Fruit fly (Drosophila melanogaster) whole organism, embryonic: ENCODE data around the gene Rok.
A peak's percentile ranks its signal among the peaks of the same experiment; 100 is the strongest.

Experiments used
- Asciz ChIP-seq: fragments of 200-800 bp; sonication (Bioruptor generic); optimal IDR thresholded peaks from 2 replicates; lab custom pipeline; 2017; ENCODE audit warnings: missing biosample characterization, mild to moderate bottlenecking, missing genetic modification characterization, missing genetic modification reagents
- CG10366 ChIP-seq: fragments of 200-800 bp; sonication (Bioruptor generic); IDR thresholded peaks from 2 replicates; pipeline ENCODE4 v1.3.6; 2022; ENCODE audit warnings: missing biosample characterization, missing genetic modification characterization
- CG10431 ChIP-seq: fragments of 200-800 bp; sonication (Bioruptor generic); optimal IDR thresholded peaks from 3 replicates; lab custom pipeline; 2018; ENCODE audit warnings: missing biosample characterization, mild to moderate bottlenecking, missing genetic modification characterization
- CG11696 ChIP-seq: fragments of 200-800 bp; sonication (Bioruptor generic); IDR thresholded peaks from 2 replicates; pipeline ENCODE4 v1.3.6; 2022; ENCODE audit warnings: missing biosample characterization, missing genetic modification characterization
- CG12659 ChIP-seq: fragments of 200-800 bp; sonication (Bioruptor generic); optimal IDR thresholded peaks from 3 replicates; lab custom pipeline; 2017; ENCODE audit warnings: mild to moderate bottlenecking, missing biosample characterization, missing genetic modification reagents, missing genetic modification characterization
- CG13624 ChIP-seq: fragments of 200-800 bp; sonication (Bioruptor generic); optimal IDR thresholded peaks from 2 replicates; lab custom pipeline; 2016; ENCODE audit warnings: missing biosample characterization, missing genetic modification characterization
- CG14965 ChIP-seq: fragments of 200-800 bp; sonication (Bioruptor generic); optimal IDR thresholded peaks from 2 replicates; lab custom pipeline; 2016; ENCODE audit warnings: missing biosample characterization, missing genetic modification characterization, borderline replicate concordance
- CG17186 ChIP-seq: fragments of 200-800 bp; sonication (Bioruptor generic); optimal IDR thresholded peaks from 3 replicates; lab custom pipeline; 2017; ENCODE audit warnings: missing biosample characterization, missing genetic modification reagents, missing genetic modification characterization
- CG2199 ChIP-seq: fragments of 200-800 bp; sonication (Bioruptor generic); IDR thresholded peaks from 3 replicates; pipeline ENCODE4 v1.3.6; 2022; ENCODE audit warnings: missing biosample characterization, missing genetic modification characterization
- CG2202 ChIP-seq: fragments of 200-800 bp; sonication (Bioruptor generic); optimal IDR thresholded peaks from 2 replicates; lab custom pipeline; 2018; ENCODE audit warnings: missing biosample characterization, mild to moderate bottlenecking, missing genetic modification characterization
- CG2889 ChIP-seq: fragments of 200-800 bp; sonication (Bioruptor generic); IDR thresholded peaks from 3 replicates; pipeline ENCODE4 v1.3.6; 2022; ENCODE audit warnings: missing biosample characterization, missing genetic modification characterization
- CG34224 ChIP-seq: fragments of 200-800 bp; sonication (Bioruptor generic); IDR thresholded peaks from 3 replicates; pipeline ENCODE4 v1.3.6; 2022; ENCODE audit warnings: missing biosample characterization, missing genetic modification characterization; ENCODE audit not compliant: partially characterized antibody
- CG4360 ChIP-seq: fragments of 200-800 bp; sonication (Bioruptor generic); IDR thresholded peaks from 2 replicates; pipeline ENCODE4 v1.3.6; 2022; ENCODE audit warnings: missing biosample characterization, missing genetic modification characterization
- CG8765 ChIP-seq: fragments of 200-800 bp; sonication (Bioruptor generic); IDR thresholded peaks from 2 replicates; pipeline ENCODE4 v1.3.6; 2022; ENCODE audit warnings: missing biosample characterization, missing genetic modification characterization
- CG9727 ChIP-seq: fragments of 200-800 bp; sonication (Bioruptor generic); optimal IDR thresholded peaks from 3 replicates; lab custom pipeline; 2017; ENCODE audit warnings: missing biosample characterization, mild to moderate bottlenecking, missing genetic modification characterization
- CG9932 ChIP-seq: fragments of 200-800 bp; sonication (Bioruptor generic); IDR thresholded peaks from 2 replicates; pipeline ENCODE4 v1.3.6; 2022; ENCODE audit warnings: missing biosample characterization, missing genetic modification characterization
- Eip74EF ChIP-seq, 2 experiments: fragments of 200-800 bp in 1 of 2; fragments of >200 bp in 1 of 2; sonication (Bioruptor generic) in 1 of 2; optimal IDR thresholded peaks; 2 replicates each; lab custom pipeline; 2017 to 2019; ENCODE audit warnings: missing biosample characterization in 2 of 2, missing genetic modification characterization in 2 of 2, mild to moderate bottlenecking in 1 of 2, moderate library complexity in 1 of 2
- Fer1 ChIP-seq: fragments of 200-800 bp; sonication (Bioruptor generic); optimal IDR thresholded peaks from 2 replicates; lab custom pipeline; 2017; ENCODE audit warnings: missing biosample characterization, mild to moderate bottlenecking, missing genetic modification characterization
- Hey ChIP-seq: fragments of 200-800 bp; sonication (Bioruptor generic); optimal IDR thresholded peaks from 3 replicates; lab custom pipeline; 2018; ENCODE audit warnings: missing biosample characterization, mild to moderate bottlenecking, missing genetic modification characterization
- Hr51 ChIP-seq, 2 experiments: fragments of 200-800 bp; sonication (Bioruptor generic); optimal IDR thresholded peaks; 2 replicates in 1 of 2; 3 replicates in 1 of 2; lab custom pipeline; 2016 to 2018; ENCODE audit warnings: missing biosample characterization in 2 of 2, missing genetic modification characterization in 2 of 2, mild to moderate bottlenecking in 1 of 2, moderate library complexity in 1 of 2
- MBD-R2 ChIP-seq: fragments of 200-800 bp; sonication (Bioruptor generic); IDR thresholded peaks from 2 replicates; pipeline ENCODE4 v1.3.6; 2022; ENCODE audit warnings: missing biosample characterization, missing genetic modification characterization
- Mad ChIP-seq: fragments of 200-800 bp; sonication (Bioruptor generic); optimal IDR thresholded peaks from 2 replicates; lab custom pipeline; 2016; ENCODE audit warnings: missing biosample characterization, missing genetic modification characterization
- Mes4 ChIP-seq: fragments of 200-800 bp; sonication (Bioruptor generic); optimal IDR thresholded peaks from 2 replicates; lab custom pipeline; 2016; ENCODE audit warnings: missing biosample characterization, missing genetic modification characterization
- Nf-YC ChIP-seq: fragments of 200-800 bp; optimal IDR thresholded peaks from 3 replicates; lab custom pipeline; 2019; ENCODE audit warnings: missing biosample characterization, mild to moderate bottlenecking, missing genetic modification characterization, moderate library complexity
- Scr ChIP-seq: fragments of 200-800 bp; sonication (Bioruptor generic); IDR thresholded peaks from 2 replicates; pipeline ENCODE4 v1.3.6; 2022; ENCODE audit warnings: missing biosample characterization, missing genetic modification characterization; ENCODE audit not compliant: partially characterized antibody
- Stat92E ChIP-seq, 3 experiments: fragments of >200 bp in 2 of 3; fragments of 200-800 bp in 1 of 3; sonication (Bioruptor generic) in 1 of 3; optimal IDR thresholded peaks; 2 replicates each; lab custom pipeline; 2017 to 2019; ENCODE audit warnings: missing biosample characterization in 3 of 3, missing genetic modification characterization in 3 of 3, mild to moderate bottlenecking in 1 of 3, moderate library complexity in 1 of 3
- Vsx1 ChIP-seq: fragments of 200-800 bp; sonication (Bioruptor generic); optimal IDR thresholded peaks from 2 replicates; lab custom pipeline; 2017; ENCODE audit warnings: missing biosample characterization, mild to moderate bottlenecking, missing genetic modification characterization, missing genetic modification reagents
- YL-1 ChIP-seq: fragments of 200-800 bp; sonication (Bioruptor generic); optimal IDR thresholded peaks from 3 replicates; lab custom pipeline; 2017; ENCODE audit warnings: missing biosample characterization, mild to moderate bottlenecking, missing genetic modification characterization
- bbx ChIP-seq: fragments of 200-800 bp; sonication (Bioruptor generic); IDR thresholded peaks from 2 replicates; pipeline ENCODE4 v1.3.6; 2022; ENCODE audit warnings: missing biosample characterization, missing genetic modification characterization; ENCODE audit not compliant: partially characterized antibody
- ftz-f1 ChIP-seq: fragments of 200-800 bp; sonication (Bioruptor generic); optimal IDR thresholded peaks from 2 replicates; lab custom pipeline; 2016; ENCODE audit warnings: missing biosample characterization, missing genetic modification characterization
- insv ChIP-seq, 2 experiments: fragments of 200-800 bp; sonication (Bioruptor generic); optimal IDR thresholded peaks; 3 replicates each; lab custom pipeline; 2016 to 2018; ENCODE audit warnings: missing biosample characterization in 2 of 2, missing genetic modification characterization in 2 of 2
- knrl ChIP-seq: fragments of 200-800 bp; sonication (Bioruptor generic); IDR thresholded peaks from 3 replicates; pipeline ENCODE4 v1.3.6; 2022; ENCODE audit warnings: missing biosample characterization, missing genetic modification characterization; ENCODE audit not compliant: partially characterized antibody
- lab ChIP-seq: fragments of 200-800 bp; sonication (Bioruptor generic); optimal IDR thresholded peaks from 3 replicates; lab custom pipeline; 2017; ENCODE audit warnings: missing biosample characterization, missing genetic modification characterization, mild to moderate bottlenecking, moderate library complexity, missing genetic modification reagents
- nerfin-2 ChIP-seq: fragments of 200-800 bp; sonication (Bioruptor generic); IDR thresholded peaks from 2 replicates; pipeline ENCODE4 v1.3.6; 2022; ENCODE audit warnings: missing biosample characterization, missing genetic modification characterization; ENCODE audit not compliant: partially characterized antibody
- org-1 ChIP-seq: fragments of 200-800 bp; sonication (Bioruptor generic); optimal IDR thresholded peaks from 2 replicates; lab custom pipeline; 2017; ENCODE audit warnings: missing biosample characterization, missing genetic modification characterization
- pros ChIP-seq: fragments of 200-800 bp; sonication (Bioruptor generic); optimal IDR thresholded peaks from 3 replicates; lab custom pipeline; 2019; ENCODE audit warnings: missing biosample characterization, mild to moderate bottlenecking, missing genetic modification characterization, moderate library complexity
- pum ChIP-seq: fragments of 200-800 bp; sonication (Bioruptor generic); optimal IDR thresholded peaks from 2 replicates; lab custom pipeline; 2016; ENCODE audit warnings: missing biosample characterization, missing genetic modification characterization
- rib ChIP-seq: fragments of 200-800 bp; sonication (Bioruptor generic); IDR thresholded peaks from 2 replicates; pipeline ENCODE4 v1.3.6; 2022; ENCODE audit warnings: missing biosample characterization, missing genetic modification characterization
- salm ChIP-seq: fragments of 200-800 bp; sonication (Bioruptor generic); optimal IDR thresholded peaks from 2 replicates; lab custom pipeline; 2018; ENCODE audit warnings: missing biosample characterization, mild to moderate bottlenecking, missing genetic modification characterization
- shn ChIP-seq: fragments of 200-800 bp; sonication (Bioruptor generic); optimal IDR thresholded peaks from 3 replicates; lab custom pipeline; 2016; ENCODE audit warnings: missing biosample characterization, missing genetic modification characterization
- sna ChIP-seq: fragments of 200-800 bp; sonication (Bioruptor generic); IDR thresholded peaks from 2 replicates; pipeline ENCODE4 v1.3.6; 2022; ENCODE audit warnings: missing biosample characterization, missing genetic modification characterization; ENCODE audit not compliant: partially characterized antibody
- vfl ChIP-seq: fragments of 200-800 bp; sonication (Bioruptor generic); optimal IDR thresholded peaks from 2 replicates; lab custom pipeline; 2016; ENCODE audit warnings: missing biosample characterization, missing genetic modification characterization

Gene Rok

dm6 chrX:16683765-16684164 lies 46.6 kb upstream of the Rok start, which contains the start of gene Axs (continued):
- no peak for TF ChIP-seq Vsx1 (GFP tag; lab: Kevin White, UChicago)
- TF ChIP-seq CG34224 (GFP tag; lab: Robert Waterston, UW), result 0 out of 3 replicates have a peak, but pooled peaks have one; percentile 35
- TF ChIP-seq Scr, result peak; percentile 68
- peak; percentile 46 for TF ChIP-seq vfl (GFP tag; lab: Kevin White, UChicago)
- peak in 1 of 2 experiments; percentile 20 for TF ChIP-seq insv (GFP tag; optimal IDR thresholded peaks at IDR 0.05; lab: Kevin White, UChicago)
- peak in 1 of 3 experiments; percentile 43 for TF ChIP-seq Stat92E (GFP tag; optimal IDR thresholded peaks at IDR 0.05; lab: Kevin White, UChicago)
- TF ChIP-seq CG14965 (GFP tag; lab: Kevin White, UChicago), result no peak
- peak; percentile 9 for TF ChIP-seq pum (GFP tag; lab: Kevin White, UChicago)
- peak; percentile 80 for TF ChIP-seq knrl
- no peak for TF ChIP-seq CG8765 (GFP tag; lab: Robert Waterston, UW)
- peak; percentile 79 for TF ChIP-seq bbx
- TF ChIP-seq rib (GFP tag; lab: Robert Waterston, UW), result 0 out of 2 replicates have a peak, but pooled peaks have one; percentile 34
- TF ChIP-seq Fer1, result no peak
- TF ChIP-seq nerfin-2 (GFP tag; lab: Robert Waterston, UW), result peak; percentile 52
- no peak for TF ChIP-seq org-1 (GFP tag; lab: Kevin White, UChicago)
- no peak for TF ChIP-seq CG10431
- TF ChIP-seq lab, result no peak
- no peak for TF ChIP-seq Hey (tag; lab: Kevin White, UChicago)
- TF ChIP-seq shn (GFP tag; lab: Kevin White, UChicago), result peak; percentile 41
- TF ChIP-seq MBD-R2 (GFP tag; lab: Robert Waterston, UW), result peak; percentile 23; the same call in 1 of the 2 replicates
- TF ChIP-seq CG9727 (GFP tag; lab: Kevin White, UChicago), result no peak
- TF ChIP-seq CG17186, result peak; percentile 40
- peak; percentile 50 for TF ChIP-seq CG12659
- peak in 1 of 2 experiments; percentile 3 for TF ChIP-seq Hr51 (GFP tag; optimal IDR thresholded peaks at IDR 0.05; lab: Kevin White, UChicago)
- TF ChIP-seq Mes4 (GFP tag; lab: Kevin White, UChicago), result peak; percentile 29
- TF ChIP-seq Nf-YC (tag; lab: Kevin White, UChicago), result peak; percentile 9
- TF ChIP-seq YL-1 (GFP tag; lab: Kevin White, UChicago), result peak; percentile 41
- TF ChIP-seq pros (GFP tag; lab: Kevin White, UChicago), result no peak
- TF ChIP-seq Eip74EF (GFP tag; optimal IDR thresholded peaks at IDR 0.05; lab: Kevin White, UChicago), result peak in 1 of 2 experiments; percentile 81
- TF ChIP-seq CG2199 (GFP tag; lab: Robert Waterston, UW), result peak; percentile 13; the same call in 1 of the 3 replicates
- TF ChIP-seq CG9932 (GFP tag; lab: Robert Waterston, UW), result peak; percentile 58
- peak; percentile 6 for TF ChIP-seq CG13624 (GFP tag; lab: Kevin White, UChicago)
- TF ChIP-seq CG2889 (GFP tag; lab: Robert Waterston, UW), result no peak
- no peak for TF ChIP-seq CG10366
- no peak for TF ChIP-seq CG11696 (GFP tag; lab: Robert Waterston, UW)
- no peak for TF ChIP-seq Asciz (GFP tag; lab: Kevin White, UChicago)
- TF ChIP-seq Mad (GFP tag; lab: Kevin White, UChicago), result peak; percentile 27
- TF ChIP-seq sna (GFP tag; lab: Robert Waterston, UW), result peak; percentile 55
- no peak for TF ChIP-seq CG4360 (GFP tag; lab: Robert Waterston, UW)
- peak; percentile 53 for TF ChIP-seq ftz-f1 (GFP tag; lab: Kevin White, UChicago)
- no peak for TF ChIP-seq salm (tag; lab: Kevin White, UChicago)
- TF ChIP-seq CG2202 (tag; lab: Kevin White, UChicago), result no peak
